Worm (Caenorhabditis elegans) whole organism, L4 larva: ENCODE data around the gene W01A11.7.
A peak's percentile ranks its signal among the peaks of the same experiment; 100 is the strongest.

ENCODE experiments used
- F37D6.2 ChIP-seq: sonication (generic microtip); optimal IDR thresholded peaks from 2 replicates; lab custom pipeline; 2016; ENCODE audit warnings: mild to moderate bottlenecking, missing genetic modification characterization, missing compliant biosample characterization
- F44E2.7 ChIP-seq: fragments of 200-800 bp; sonication (Bioruptor generic); IDR thresholded peaks from 2 replicates; pipeline ENCODE4 v2.1.2; 2022; ENCODE audit warnings: missing genetic modification characterization, missing compliant biosample characterization
- R02D3.7 ChIP-seq: fragments of 150-350 bp; sonication (generic microtip); optimal IDR thresholded peaks from 3 replicates; lab custom pipeline; 2014; ENCODE audit warnings: missing biosample characterization, missing genetic modification characterization
- Y48G9A.11 ChIP-seq: fragments of 200-800 bp; sonication (Bioruptor generic); IDR thresholded peaks from 2 replicates; pipeline ENCODE4 v1.3.6; 2022; ENCODE audit warnings: missing genetic modification reagents, missing genetic modification characterization, missing compliant biosample characterization
- Y5F2A.4 ChIP-seq: fragments of 200-800 bp; sonication (Bioruptor generic); optimal IDR thresholded peaks from 2 replicates; lab custom pipeline; 2018; ENCODE audit warnings: mild to moderate bottlenecking, missing genetic modification characterization, missing compliant biosample characterization
- aha-1 ChIP-seq: fragments of 150-350 bp; peaks from one replicate; lab custom pipeline; 2014; ENCODE audit warnings: missing biosample characterization, missing genetic modification characterization
- ceh-20 ChIP-seq: fragments of 200-800 bp; sonication (Bioruptor generic); IDR thresholded peaks from 2 replicates; pipeline ENCODE4 v1.3.6; 2022; ENCODE audit warnings: missing genetic modification reagents, missing genetic modification characterization, missing compliant biosample characterization
- ceh-28 ChIP-seq: fragments of 150-350 bp; optimal IDR thresholded peaks from 2 replicates; lab custom pipeline; 2014; ENCODE audit warnings: missing biosample characterization, missing genetic modification reagents, missing genetic modification characterization
- ceh-32 ChIP-seq: sonication (generic microtip); optimal IDR thresholded peaks from 2 replicates; lab custom pipeline; 2016; ENCODE audit warnings: mild to moderate bottlenecking, missing genetic modification characterization, missing compliant biosample characterization; ENCODE audit not compliant: poor library complexity
- ceh-82 ChIP-seq: sonication (generic microtip); optimal IDR thresholded peaks from 2 replicates; lab custom pipeline; 2017; ENCODE audit warnings: missing biosample characterization, missing genetic modification characterization
- cey-2 ChIP-seq: sonication (generic microtip); optimal IDR thresholded peaks from 3 replicates; lab custom pipeline; 2017; ENCODE audit warnings: missing genetic modification characterization, mild to moderate bottlenecking, missing compliant biosample characterization, antibody characterized with exemption, borderline replicate concordance; ENCODE audit not compliant: insufficient read depth
- ctbp-1 ChIP-seq: fragments of 200-800 bp; sonication (Bioruptor generic); IDR thresholded peaks from 2 replicates; pipeline ENCODE4 v1.3.6; 2022; ENCODE audit warnings: missing genetic modification reagents, missing genetic modification characterization, missing compliant biosample characterization
- daf-16 ChIP-seq, 3 experiments: sonication (generic microtip); optimal IDR thresholded peaks; 2 replicates each; lab custom pipeline; 2016 to 2017; ENCODE audit warnings: missing genetic modification characterization in 3 of 3, missing genetic modification reagents in 3 of 3, mild to moderate bottlenecking in 2 of 3, missing compliant biosample characterization in 2 of 3, missing biosample characterization in 1 of 3, moderate library complexity in 1 of 3
- daf-19 ChIP-seq: fragments of 200-800 bp; sonication (Bioruptor generic); conservative IDR thresholded peaks from 2 replicates; pipeline ENCODE4 v1.3.6; 2022; ENCODE audit warnings: missing genetic modification characterization, missing compliant biosample characterization
- dmd-6 ChIP-seq: fragments of 200-800 bp; sonication (Bioruptor generic); IDR thresholded peaks from 2 replicates; pipeline ENCODE4 v1.3.6; 2022; ENCODE audit warnings: missing genetic modification reagents, missing genetic modification characterization, missing compliant biosample characterization
- dmd-8 ChIP-seq: fragments of 200-800 bp; sonication (Bioruptor generic); IDR thresholded peaks from 2 replicates; pipeline ENCODE4 v1.3.6; 2022; ENCODE audit warnings: missing genetic modification characterization, missing compliant biosample characterization
- dpl-1 ChIP-seq: fragments of 150-350 bp; optimal IDR thresholded peaks from 2 replicates; lab custom pipeline; 2014; ENCODE audit warnings: missing biosample characterization, missing genetic modification reagents, missing genetic modification characterization
- duxl-1 ChIP-seq: sonication (generic microtip); optimal IDR thresholded peaks from 2 replicates; lab custom pipeline; 2016; ENCODE audit warnings: mild to moderate bottlenecking, missing genetic modification characterization, moderate library complexity, missing compliant biosample characterization; ENCODE audit not compliant: poor library complexity
- fkh-10 ChIP-seq: fragments of 150-350 bp; optimal IDR thresholded peaks from 2 replicates; lab custom pipeline; 2014; ENCODE audit warnings: missing biosample characterization, missing genetic modification reagents, missing genetic modification characterization
- fos-1 ChIP-seq: fragments of 150-350 bp; optimal IDR thresholded peaks from 2 replicates; lab custom pipeline; 2014; ENCODE audit warnings: missing biosample characterization, missing genetic modification characterization
- hlh-11 ChIP-seq: fragments of 200-800 bp; sonication (Bioruptor generic); optimal IDR thresholded peaks from 2 replicates; lab custom pipeline; 2018; ENCODE audit warnings: mild to moderate bottlenecking, missing genetic modification characterization, missing compliant biosample characterization
- hlh-30 ChIP-seq: sonication (generic microtip); optimal IDR thresholded peaks from 2 replicates; lab custom pipeline; 2017; ENCODE audit warnings: antibody characterized with exemption, mild to moderate bottlenecking, missing genetic modification characterization, missing compliant biosample characterization; ENCODE audit not compliant: insufficient read depth
- hmg-1.1 ChIP-seq: fragments of 200-800 bp; sonication (Bioruptor generic); IDR thresholded peaks from 2 replicates; pipeline ENCODE4 v1.3.6; 2022; ENCODE audit warnings: missing genetic modification reagents, missing genetic modification characterization, missing compliant biosample characterization
- lin-13 ChIP-seq: fragments of 150-350 bp; optimal IDR thresholded peaks from 2 replicates; lab custom pipeline; 2014; ENCODE audit warnings: missing biosample characterization, missing genetic modification reagents, missing genetic modification characterization
- lin-15B ChIP-seq: fragments of 150-350 bp; sonication (generic microtip); optimal IDR thresholded peaks from 3 replicates; lab custom pipeline; 2014; ENCODE audit warnings: missing biosample characterization, missing genetic modification characterization
- lin-29 ChIP-seq: fragments of 200-800 bp; sonication (Bioruptor generic); IDR thresholded peaks from 2 replicates; pipeline ENCODE4 v1.3.6; 2022; ENCODE audit warnings: missing genetic modification reagents, missing genetic modification characterization, missing compliant biosample characterization
- lin-38 ChIP-seq: fragments of 200-800 bp; sonication (Bioruptor generic); IDR thresholded peaks from 2 replicates; pipeline ENCODE4 v1.3.6; 2022; ENCODE audit warnings: missing genetic modification reagents, missing genetic modification characterization, missing compliant biosample characterization
- lin-39 ChIP-seq: fragments of 150-350 bp; optimal IDR thresholded peaks from 2 replicates; lab custom pipeline; 2014; ENCODE audit warnings: missing biosample characterization, missing genetic modification reagents, missing genetic modification characterization
- lsy-2 ChIP-seq, 2 experiments: fragments of 150-350 bp in 1 of 2; sonication (generic microtip) in 1 of 2; optimal IDR thresholded peaks; 2 replicates each; lab custom pipeline; 2014 to 2017; ENCODE audit warnings: missing biosample characterization in 2 of 2, missing genetic modification characterization in 2 of 2
- madf-5 ChIP-seq, 2 experiments: fragments of 200-800 bp; sonication (Bioruptor generic); IDR thresholded peaks; 2 replicates each; pipeline ENCODE4 v1.3.6; 2022; ENCODE audit warnings: missing compliant biosample characterization in 2 of 2, missing genetic modification characterization in 2 of 2
- mdl-1 ChIP-seq, 2 experiments: fragments of 150-350 bp in 1 of 2; sonication (generic microtip) in 1 of 2; optimal IDR thresholded peaks; 2 replicates each; lab custom pipeline; 2014 to 2017; ENCODE audit warnings: missing biosample characterization in 2 of 2, missing genetic modification characterization in 2 of 2
- mep-1 ChIP-seq: fragments of 150-350 bp; sonication (generic microtip); optimal IDR thresholded peaks from 3 replicates; lab custom pipeline; 2014; ENCODE audit warnings: missing biosample characterization, missing genetic modification characterization
- mxl-2 ChIP-seq: fragments of 200-800 bp; sonication (Bioruptor generic); conservative IDR thresholded peaks from 2 replicates; pipeline ENCODE4 v1.3.6; 2022; ENCODE audit warnings: missing genetic modification reagents, missing genetic modification characterization, missing compliant biosample characterization
- mxl-3 ChIP-seq: fragments of 200-800 bp; sonication (Bioruptor generic); optimal IDR thresholded peaks from 2 replicates; lab custom pipeline; 2018; ENCODE audit warnings: mild to moderate bottlenecking, missing genetic modification characterization, missing compliant biosample characterization
- nhr-10 ChIP-seq: fragments of 150-350 bp; optimal IDR thresholded peaks from 2 replicates; lab custom pipeline; 2014; ENCODE audit warnings: missing biosample characterization, missing genetic modification characterization
- nhr-11 ChIP-seq: fragments of 150-350 bp; optimal IDR thresholded peaks from 2 replicates; lab custom pipeline; 2014; ENCODE audit warnings: missing biosample characterization, missing genetic modification characterization
- nhr-25 ChIP-seq: sonication (generic microtip); optimal IDR thresholded peaks from 2 replicates; lab custom pipeline; 2017; ENCODE audit warnings: missing genetic modification characterization, mild to moderate bottlenecking, missing compliant biosample characterization, antibody characterized with exemption, moderate library complexity, borderline replicate concordance; ENCODE audit not compliant: insufficient read depth
- nhr-28 ChIP-seq: fragments of 150-350 bp; optimal IDR thresholded peaks from 2 replicates; lab custom pipeline; 2014; ENCODE audit warnings: missing biosample characterization, missing genetic modification characterization
- nhr-41 ChIP-seq: fragments of 200-800 bp; sonication (Bioruptor generic); IDR thresholded peaks from 2 replicates; pipeline ENCODE4 v1.3.6; 2022; ENCODE audit warnings: missing genetic modification reagents, missing genetic modification characterization, missing compliant biosample characterization
- nhr-42 ChIP-seq: fragments of 200-800 bp; sonication (Bioruptor generic); IDR thresholded peaks from 2 replicates; pipeline ENCODE4 v1.3.6; 2022; ENCODE audit warnings: missing genetic modification characterization, missing compliant biosample characterization
- nhr-48 ChIP-seq: sonication (generic microtip); optimal IDR thresholded peaks from 2 replicates; lab custom pipeline; 2016; ENCODE audit warnings: mild to moderate bottlenecking, missing genetic modification characterization, missing compliant biosample characterization
- nhr-6 ChIP-seq: fragments of 150-350 bp; optimal IDR thresholded peaks from 2 replicates; lab custom pipeline; 2014; ENCODE audit warnings: missing biosample characterization, missing genetic modification characterization
- snpc-1.2 ChIP-seq: fragments of 200-800 bp; sonication (Bioruptor generic); IDR thresholded peaks from 2 replicates; pipeline ENCODE4 v1.3.6; 2022; ENCODE audit warnings: missing genetic modification reagents, missing genetic modification characterization, missing compliant biosample characterization
- spr-1 ChIP-seq: sonication (generic microtip); optimal IDR thresholded peaks from 2 replicates; lab custom pipeline; 2016; ENCODE audit warnings: mild to moderate bottlenecking, missing genetic modification characterization, missing compliant biosample characterization
- unc-62 ChIP-seq, 3 experiments: fragments of 150-350 bp in 1 of 3; sonication (generic microtip); optimal IDR thresholded peaks in 2 of 3; peaks in 1 of 3; 1 replicate in 1 of 3; 2 replicates in 2 of 3; lab custom pipeline; 2014 to 2017; ENCODE audit warnings: missing biosample characterization in 3 of 3, missing genetic modification characterization in 3 of 3, missing genetic modification reagents in 3 of 3, missing genotype in 1 of 3
- zip-11 ChIP-seq: fragments of 200-800 bp; sonication (Bioruptor generic); IDR thresholded peaks from 2 replicates; pipeline ENCODE4 v1.3.6; 2022; ENCODE audit warnings: missing genetic modification characterization, missing compliant biosample characterization
- ztf-7 ChIP-seq: fragments of 150-350 bp; optimal IDR thresholded peaks from 2 replicates; lab custom pipeline; 2014; ENCODE audit warnings: missing biosample characterization, missing genetic modification characterization

W01A11.7 gene

ce11 chrV:6517305-6518224 is 12.4 kb upstream of the W01A11.7 start:
- TF ChIP-seq ztf-7 (tag; lab: Kevin White, UChicago) (no peak), hmg-1.1 (no peak), cey-2 (tag; lab: Kevin White, UChicago) (peak; percentile 47), snpc-1.2 (GFP tag; lab: Robert Waterston, UW) (no peak), dpl-1 (no peak), lin-39 (tag; lab: Kevin White, UChicago) (no peak), dmd-8 (GFP tag; lab: Robert Waterston, UW) (no peak), F44E2.7 (GFP tag; lab: Robert Waterston, UW) (no peak), spr-1 (tag; lab: Kevin White, UChicago) (no peak), fkh-10 (GFP tag; lab: Kevin White, UChicago) (no peak), lin-29 (no peak), daf-16 (GFP tag; optimal IDR thresholded peaks at IDR 0.05; lab: Kevin White, UChicago) (no peak), daf-16 (tag; optimal IDR thresholded peaks at IDR 0.05; lab: Kevin White, UChicago) (peak; percentile 10), mxl-3 (GFP tag; lab: Kevin White, UChicago) (peak; percentile 47), nhr-28 (peak; percentile 38), ceh-32 (tag; lab: Kevin White, UChicago) (no peak), ctbp-1 (GFP tag; lab: Robert Waterston, UW) (0 out of 2 replicates have a peak, but pooled peaks have one; percentile 21), unc-62 (GFP tag; optimal IDR thresholded peaks at IDR 0.05 in 1 of 2; lab: Kevin White, UChicago) (peak in 1 of 2 experiments; percentile 98), unc-62 (tag; optimal IDR thresholded peaks at IDR 0.05; lab: Kevin White, UChicago) (no peak), aha-1 (peak; percentile 99), dmd-6 (GFP tag; lab: Robert Waterston, UW) (peak; percentile 40), Y5F2A.4 (GFP tag; lab: Kevin White, UChicago) (no peak), lin-38 (GFP tag; lab: Robert Waterston, UW) (no peak), R02D3.7 (no peak), nhr-42 (GFP tag; lab: Robert Waterston, UW) (no peak), Y48G9A.11 (no peak), lin-13 (GFP tag; lab: Kevin White, UChicago) (peak; percentile 8), madf-5 (GFP tag; IDR thresholded peaks at IDR 0.05; lab: Robert Waterston, UW) (no peak), fos-1 (tag; lab: Kevin White, UChicago) (no peak), hlh-30 (peak; percentile 93), F37D6.2 (tag; lab: Kevin White, UChicago) (no peak), daf-19 (GFP tag; lab: Robert Waterston, UW) (no peak), nhr-25 (tag; lab: Kevin White, UChicago) (peak; percentile 90), nhr-10 (tag; lab: Kevin White, UChicago) (no peak), nhr-11 (tag; lab: Kevin White, UChicago) (no peak), ceh-28 (tag; lab: Kevin White, UChicago) (no peak), nhr-41 (GFP tag; lab: Robert Waterston, UW) (no peak), zip-11 (GFP tag; lab: Robert Waterston, UW) (no peak), mxl-2 (GFP tag; lab: Robert Waterston, UW) (no peak), lsy-2 (tag; optimal IDR thresholded peaks at IDR 0.05; lab: Kevin White, UChicago) (peak in 1 of 2 experiments; percentile 68), hlh-11 (tag; lab: Kevin White, UChicago) (peak; percentile 56), lin-15B (no peak), mep-1 (peak; percentile 81), mdl-1 (tag; optimal IDR thresholded peaks at IDR 0.05; lab: Kevin White, UChicago) (peak in 1 of 2 experiments; percentile 63), duxl-1 (tag; lab: Kevin White, UChicago) (no peak), ceh-82 (no peak), nhr-6 (tag; lab: Kevin White, UChicago) (peak; percentile 64), nhr-48 (tag; lab: Kevin White, UChicago) (peak; percentile 35), ceh-20 (GFP tag; lab: Robert Waterston, UW) (peak; percentile 56; the same call in 1 of the 2 replicates)
